Fruit fly (Drosophila melanogaster): ENCODE measurements around the gene Ag5r.

Ag5r gene

DNA sequence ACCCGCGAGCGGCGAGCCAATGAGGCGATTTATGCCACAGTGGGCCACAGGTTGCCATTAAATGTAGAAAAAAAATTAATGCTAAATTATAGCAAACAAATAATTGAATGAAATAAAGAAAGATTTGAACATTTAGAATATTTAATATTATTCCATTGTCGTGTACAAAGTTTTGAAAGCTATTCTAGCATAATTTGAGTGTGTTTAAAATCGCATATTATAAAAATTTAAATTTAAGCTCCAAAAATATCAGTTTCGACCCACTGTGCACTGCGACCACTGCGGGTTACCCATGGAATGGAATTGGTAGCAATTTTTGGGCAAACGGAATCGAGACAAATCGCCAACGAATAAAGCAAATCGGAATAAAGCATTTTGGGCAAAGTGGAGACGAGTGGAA lies 42.5 kb downstream of the Ag5r start (continued):
- TF ChIP-seq CG17186 (GFP tag; optimal IDR thresholded peaks at IDR 0.05) (no peak), CG1647 (GFP tag; optimal IDR thresholded peaks at IDR 0.05) (no peak), CG3065 (GFP tag; optimal IDR thresholded peaks at IDR 0.05) (no peak), CG1602 (GFP tag; optimal IDR thresholded peaks at IDR 0.05) (no peak), Med (GFP tag) (peak; percentile 70), CG2889 (GFP tag; IDR thresholded peaks at IDR 0.05) (no peak), schlank (tag; optimal IDR thresholded peaks at IDR 0.05) (no peak), cwo (GFP tag; optimal IDR thresholded peaks at IDR 0.05) (peak; percentile 19), CG3995 (GFP tag; optimal IDR thresholded peaks at IDR 0.05) (no peak), org-1 (GFP tag; optimal IDR thresholded peaks at IDR 0.05) (peak; percentile 28), ATbp (GFP tag; optimal IDR thresholded peaks at IDR 0.05) (peak; percentile 48), Oaz (GFP tag; IDR thresholded peaks at IDR 0.05) (0 out of 2 replicates have a peak, but pooled peaks have one; percentile 21), Opbp (GFP tag; IDR thresholded peaks at IDR 0.05; ENCODE audit: partially characterized antibody) (no peak), ssp (GFP tag; IDR thresholded peaks at IDR 0.05) (no peak), Nf-YB (GFP tag; optimal IDR thresholded peaks at IDR 0.05) (peak; percentile 49), lmd (GFP tag; IDR thresholded peaks at IDR 0.05) (peak; percentile 66), CG13296 (GFP tag; optimal IDR thresholded peaks at IDR 0.05) (peak; percentile 35), otp (GFP tag; IDR thresholded peaks at IDR 0.05) (0 out of 3 replicates have a peak, but pooled peaks have one; percentile 35), Drgx (GFP tag; IDR thresholded peaks at IDR 0.05) (peak; percentile 19; the same call in 1 of the 2 replicates), CkIIα-i1 (GFP tag; IDR thresholded peaks at IDR 0.05) (no peak), Hr51 (GFP tag; optimal IDR thresholded peaks at IDR 0.05) (peak; percentile 1 to 68), CG14441 (GFP tag; IDR thresholded peaks at IDR 0.05) (peak; percentile 45), CG12155 (GFP tag; optimal IDR thresholded peaks at IDR 0.05) (peak; percentile 2), CG8478 (optimal IDR thresholded peaks at IDR 0.05) (no peak), chinmo (GFP tag; IDR thresholded peaks at IDR 0.05; ENCODE audit: partially characterized antibody) (no peak), D19B (GFP tag; optimal IDR thresholded peaks at IDR 0.05) (no peak), lbe (GFP tag; optimal IDR thresholded peaks at IDR 0.05) (no peak), jumu (GFP tag; optimal IDR thresholded peaks at IDR 0.05) (no peak), croc (GFP tag; conservative IDR thresholded peaks at IDR 0.05) (peak; percentile 55; the same call in 2 of the 3 replicates), CG18764 (GFP tag; optimal IDR thresholded peaks at IDR 0.05) (no peak), Camta (GFP tag; optimal IDR thresholded peaks at IDR 0.05) (no peak), CG16779 (GFP tag; IDR thresholded peaks at IDR 0.05) (no peak), CG18476 (GFP tag; optimal IDR thresholded peaks at IDR 0.05) (no peak), CG4820 (GFP tag; optimal IDR thresholded peaks at IDR 0.05) (peak; percentile 33), Side (GFP tag; optimal IDR thresholded peaks at IDR 0.05) (no peak), ap (GFP tag; IDR thresholded peaks at IDR 0.05) (0 out of 2 replicates have a peak, but pooled peaks have one; percentile 26), NC2α (GFP tag; optimal IDR thresholded peaks at IDR 0.05) (no peak), vfl (GFP tag; optimal IDR thresholded peaks at IDR 0.05) (no peak), pho (GFP tag; optimal IDR thresholded peaks at IDR 0.05) (no peak), gcm2 (GFP tag; optimal IDR thresholded peaks at IDR 0.05) (no peak), Lpt (GFP tag; optimal IDR thresholded peaks at IDR 0.05) (no peak), gce (GFP tag; IDR thresholded peaks at IDR 0.05) (no peak), chn (GFP tag; optimal IDR thresholded peaks at IDR 0.05) (no peak), HHEX (GFP tag; optimal IDR thresholded peaks at IDR 0.05) (peak; percentile 41), CG6654 (GFP tag; optimal IDR thresholded peaks at IDR 0.05) (no peak), CG3163 (GFP tag; optimal IDR thresholded peaks at IDR 0.05) (no peak), Ravus (GFP tag; IDR thresholded peaks at IDR 0.05) (no peak; the same call in 1 of the 2 replicates), twi (tag; optimal IDR thresholded peaks at IDR 0.05) (no peak), Bgb (GFP tag; IDR thresholded peaks at IDR 0.05; ENCODE audit: partially characterized antibody) (no peak), CG8281 (tag; optimal IDR thresholded peaks at IDR 0.05) (no peak)
